5 worm cellular contexts compared by ENCODE assay signal in the genomic region with DNA sequence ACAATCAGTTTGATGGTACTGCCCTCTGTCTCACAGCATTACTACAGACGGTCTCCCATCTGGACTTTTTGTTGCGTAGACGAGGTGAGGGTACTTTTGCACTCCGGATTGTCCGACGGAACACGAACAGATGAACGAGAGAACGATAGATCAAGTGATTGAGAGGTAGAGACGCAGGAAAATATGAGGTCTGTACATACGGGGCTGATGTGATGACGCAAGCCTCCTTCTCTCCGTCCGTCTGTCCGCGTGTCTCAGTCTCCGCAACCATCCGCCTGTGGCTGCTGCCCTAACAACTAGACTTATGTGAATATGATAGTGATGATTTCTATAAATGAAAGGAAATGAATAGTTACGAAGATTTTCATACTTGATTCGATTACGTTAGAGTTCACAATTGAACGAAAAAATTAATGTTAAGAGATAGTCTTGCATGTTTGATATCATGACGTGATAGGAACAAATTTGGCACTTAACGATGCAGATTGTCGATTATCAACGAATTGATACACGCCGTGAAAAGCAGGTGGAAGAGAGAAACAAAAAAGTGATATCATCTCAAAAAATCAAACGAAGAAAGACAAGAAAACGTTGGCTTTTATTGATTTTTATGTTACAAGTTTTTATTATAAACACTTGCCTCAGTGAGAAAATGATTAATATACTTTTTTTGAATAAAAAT.
TF ChIP-seq lines count a peak whose summit lies in the region.

No protein-coding gene starts in this region.

TF ChIP-seq in whole organism, L1 larva, 84 proteins besides CTCF, POLR2A, EP300 and RAD21:
- no peak for TF ChIP-seq efl-1 (optimal IDR thresholded peaks at IDR 0.05; lab: Kevin White, UChicago)
- TF ChIP-seq efl-1 (GFP tag; optimal IDR thresholded peaks at IDR 0.05 in 1 of 2; lab: Kevin White, UChicago), result peak in 1 of 2 experiments; percentile 58
- peak in 4 of 6 experiments; percentile 10 to 22 (median 17) for TF ChIP-seq elt-3 (tag; optimal IDR thresholded peaks at IDR 0.05; lab: Kevin White, UChicago)
- no peak for TF ChIP-seq ceh-88 (GFP tag; IDR thresholded peaks at IDR 0.05; lab: Robert Waterston, UW)
- TF ChIP-seq pqm-1 (tag; optimal IDR thresholded peaks at IDR 0.05; lab: Kevin White, UChicago), result peak; percentile 77
- no peak for TF ChIP-seq nhr-76 (tag; optimal IDR thresholded peaks at IDR 0.05; lab: Kevin White, UChicago)
- TF ChIP-seq elt-2 (tag; optimal IDR thresholded peaks at IDR 0.05; lab: Kevin White, UChicago), result peak; percentile 31
- peak; percentile 15 for TF ChIP-seq nhr-20 (tag; optimal IDR thresholded peaks at IDR 0.05; lab: Kevin White, UChicago)
- peak; percentile 11 for TF ChIP-seq nhr-71 (tag; optimal IDR thresholded peaks at IDR 0.05; lab: Kevin White, UChicago)
- TF ChIP-seq grh-1 (GFP tag; IDR thresholded peaks at IDR 0.05; lab: Robert Waterston, UW), result no peak

TF ChIP-seq in whole organism, L3 larva, 47 proteins besides CTCF, POLR2A, EP300 and RAD21:
- TF ChIP-seq ztf-4 (tag; optimal IDR thresholded peaks at IDR 0.05; lab: Kevin White, UChicago), result peak; percentile 23
- TF ChIP-seq nhr-43 (tag; optimal IDR thresholded peaks at IDR 0.05; lab: Kevin White, UChicago; ENCODE audit: poor library complexity, severe bottlenecking), result peak; percentile 41
- no peak for TF ChIP-seq nhr-11 (tag; optimal IDR thresholded peaks at IDR 0.05; lab: Kevin White, UChicago)
- TF ChIP-seq pqm-1 (tag; optimal IDR thresholded peaks at IDR 0.05; lab: Kevin White, UChicago), result peak; percentile 53
- TF ChIP-seq elt-2 (tag; optimal IDR thresholded peaks at IDR 0.05; lab: Kevin White, UChicago), result peak; percentile 84
- TF ChIP-seq fos-1 (tag; optimal IDR thresholded peaks at IDR 0.05; lab: Kevin White, UChicago), result peak; percentile 28
- TF ChIP-seq fkh-10 (GFP tag; optimal IDR thresholded peaks at IDR 0.05; lab: Kevin White, UChicago), result no peak
- peak; percentile 6 for TF ChIP-seq jun-1 (tag; optimal IDR thresholded peaks at IDR 0.05; lab: Kevin White, UChicago)
- peak; percentile 55 for TF ChIP-seq nhr-25 (tag; optimal IDR thresholded peaks at IDR 0.05; lab: Kevin White, UChicago)
TF ChIP-seq in whole organism, L3 larva: peak in this region for 7.

TF ChIP-seq in whole organism, early embryonic, 17 proteins besides CTCF, POLR2A, EP300 and RAD21:
- TF ChIP-seq B0310.2 (tag; optimal IDR thresholded peaks at IDR 0.05; lab: Kevin White, UChicago), result peak; percentile 39
- peak; percentile 60 for TF ChIP-seq hmg-4 (GFP tag; optimal IDR thresholded peaks at IDR 0.05; lab: Kevin White, UChicago)
- TF ChIP-seq ceh-13 (GFP tag; optimal IDR thresholded peaks at IDR 0.05; lab: Kevin White, UChicago), result no peak

TF ChIP-seq in whole organism, midembryonic, 9 proteins besides CTCF, POLR2A, EP300 and RAD21:
- no peak for TF ChIP-seq klf-2 (GFP tag; conservative IDR thresholded peaks at IDR 0.05; lab: Robert Waterston, UW)
- peak; percentile 60 for TF ChIP-seq flt-1 (GFP tag; IDR thresholded peaks at IDR 0.05; lab: Robert Waterston, UW)
- no peak for TF ChIP-seq ztf-23 (GFP tag; IDR thresholded peaks at IDR 0.05; lab: Robert Waterston, UW)
- peak; percentile 28 for TF ChIP-seq cog-1 (tag; optimal IDR thresholded peaks at IDR 0.05; lab: Kevin White, UChicago)
- peak; percentile 20; the same call in 1 of the 2 replicates for TF ChIP-seq ztf-29 (GFP tag; IDR thresholded peaks at IDR 0.05; lab: Robert Waterston, UW)
- no peak for TF ChIP-seq ref-1 (GFP tag; conservative IDR thresholded peaks at IDR 0.05; lab: Robert Waterston, UW)

TF ChIP-seq in whole organism, young adult, 124 proteins besides CTCF, POLR2A, EP300 and RAD21:
- TF ChIP-seq F23B12.7 (tag; optimal IDR thresholded peaks at IDR 0.05; lab: Kevin White, UChicago; ENCODE audit: insufficient read depth), result no peak
- TF ChIP-seq unc-62 (GFP tag; optimal IDR thresholded peaks at IDR 0.05; lab: Kevin White, UChicago), result no peak
- TF ChIP-seq rpc-1 (optimal IDR thresholded peaks at IDR 0.05; lab: Kevin White, UChicago), result no peak
- TF ChIP-seq rpc-1 (tag; optimal IDR thresholded peaks at IDR 0.05; lab: Kevin White, UChicago), result no peak
- no peak for TF ChIP-seq attf-6 (GFP tag; IDR thresholded peaks at IDR 0.05; lab: Robert Waterston, UW)
- no peak for TF ChIP-seq pbrm-1 (GFP tag; IDR thresholded peaks at IDR 0.05; lab: Robert Waterston, UW)
- TF ChIP-seq nhr-80 (tag; optimal IDR thresholded peaks at IDR 0.05; lab: Kevin White, UChicago), result peak; percentile 61
- TF ChIP-seq B0261.1 (tag; optimal IDR thresholded peaks at IDR 0.05; lab: Kevin White, UChicago), result no peak
- 0 out of 2 replicates have a peak, but pooled peaks have one; percentile 40 for TF ChIP-seq zfh-2 (GFP tag; conservative IDR thresholded peaks at IDR 0.05; lab: Robert Waterston, UW)
- TF ChIP-seq atf-7 (tag; optimal IDR thresholded peaks at IDR 0.05; lab: Kevin White, UChicago), result peak; percentile 94
- TF ChIP-seq let-526 (GFP tag; IDR thresholded peaks at IDR 0.05; lab: Robert Waterston, UW), result no peak
- peak; percentile 48; the same call in 1 of the 2 replicates for TF ChIP-seq nfyb-1 (GFP tag; IDR thresholded peaks at IDR 0.05; lab: Robert Waterston, UW)
